Worm (Caenorhabditis elegans): Measurements from ENCODE around the gene H06H21.11.
A peak's percentile ranks its signal among the peaks of the same experiment; 100 is the strongest.

The H06H21.11 gene

DNA sequence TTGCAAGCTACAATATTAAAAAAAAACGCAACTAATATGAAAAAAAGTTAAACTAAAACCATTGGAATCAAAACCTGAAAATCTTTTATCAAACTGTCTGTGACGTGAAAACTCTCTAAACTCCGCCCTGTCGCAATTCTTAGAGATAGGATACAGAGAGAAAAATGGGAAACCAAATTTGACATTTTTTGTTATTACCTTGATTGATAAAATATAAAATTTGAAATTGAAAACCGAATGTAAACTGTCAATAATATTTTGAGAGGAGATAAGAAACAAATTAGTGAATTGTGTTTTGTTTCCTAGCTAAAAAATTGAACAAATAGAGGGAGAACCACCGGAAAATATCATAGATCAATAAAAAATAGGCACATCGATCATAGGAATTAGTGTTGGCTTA lies 14.7 kb upstream of the H06H21.11 start:
- TF ChIP-seq let-607 (tag; optimal IDR thresholded peaks at IDR 0.05) (peak in 1 of 2 experiments; percentile 24), unc-62 (GFP tag; optimal IDR thresholded peaks at IDR 0.05) (peak; percentile 2), nhr-80 (tag; optimal IDR thresholded peaks at IDR 0.05) (peak; percentile 81), rpc-1 (optimal IDR thresholded peaks at IDR 0.05) (no peak), rpc-1 (tag; optimal IDR thresholded peaks at IDR 0.05) (no peak)

- TF ChIP-seq gei-17 (GFP tag; optimal IDR thresholded peaks at IDR 0.05) (no peak), Y56A3A.18 (GFP tag; IDR thresholded peaks at IDR 0.05) (0 out of 2 replicates have a peak, but pooled peaks have one; percentile 46), madf-3 (GFP tag; IDR thresholded peaks at IDR 0.05) (no peak), F10E7.11 (tag; optimal IDR thresholded peaks at IDR 0.05) (no peak), egl-44 (GFP tag; IDR thresholded peaks at IDR 0.05) (no peak), sea-2 (GFP tag; IDR thresholded peaks at IDR 0.05) (no peak), lir-1 (GFP tag; conservative IDR thresholded peaks at IDR 0.05) (no peak), madf-10 (tag; optimal IDR thresholded peaks at IDR 0.05) (no peak), C06A6.2 (GFP tag; conservative IDR thresholded peaks at IDR 0.05) (no peak), dpff-1 (tag; optimal IDR thresholded peaks at IDR 0.05) (no peak), madf-8 (GFP tag; conservative IDR thresholded peaks at IDR 0.05) (no peak), F22D6.2 (tag; optimal IDR thresholded peaks at IDR 0.05) (no peak), atf-7 (tag; optimal IDR thresholded peaks at IDR 0.05) (peak; percentile 33), cebp-1 (GFP tag; IDR thresholded peaks at IDR 0.05) (no peak), cebp-1 (tag; optimal IDR thresholded peaks at IDR 0.05) (peak; percentile 45), madf-6 (GFP tag; IDR thresholded peaks at IDR 0.05) (no peak), F49E8.2 (tag; optimal IDR thresholded peaks at IDR 0.05; ENCODE audit: insufficient read depth) (no peak), sdz-38 (tag; optimal IDR thresholded peaks at IDR 0.05) (no peak), K12H6.12 (tag; optimal IDR thresholded peaks at IDR 0.05) (no peak), ztf-22 (GFP tag; optimal IDR thresholded peaks at IDR 0.05) (peak; percentile 4), nhr-27 (tag; optimal IDR thresholded peaks at IDR 0.05) (no peak), let-607 (tag; optimal IDR thresholded peaks at IDR 0.05) (peak; percentile 81 to 83), bed-2 (GFP tag; IDR thresholded peaks at IDR 0.05) (no peak), nfyb-1 (GFP tag; IDR thresholded peaks at IDR 0.05) (no peak), tbx-9 (tag; optimal IDR thresholded peaks at IDR 0.05; ENCODE audit: borderline replicate concordance) (no peak), nfya-2 (GFP tag; IDR thresholded peaks at IDR 0.05) (no peak), B0035.1 (tag; optimal IDR thresholded peaks at IDR 0.05) (no peak), cebp-2 (GFP tag; IDR thresholded peaks at IDR 0.05) (no peak), Y95B8A.8 (GFP tag; IDR thresholded peaks at IDR 0.05) (no peak), Y53F4B.3 (GFP tag; IDR thresholded peaks at IDR 0.05) (no peak), F37B4.10 (GFP tag; IDR thresholded peaks at IDR 0.05) (no peak), snpc-3.4 (tag; optimal IDR thresholded peaks at IDR 0.05) (no peak), hmg-1.2 (GFP tag; IDR thresholded peaks at IDR 0.05) (no peak), unc-62 (GFP tag; optimal IDR thresholded peaks at IDR 0.05) (no peak), F33H1.4 (GFP tag; IDR thresholded peaks at IDR 0.05) (no peak), mes-4 (tag; optimal IDR thresholded peaks at IDR 0.05) (no peak), lag-1 (GFP tag; IDR thresholded peaks at IDR 0.05) (no peak), T07F8.4 (tag; optimal IDR thresholded peaks at IDR 0.05) (no peak), sptf-2 (GFP tag; optimal IDR thresholded peaks at IDR 0.05) (no peak), pha-4 (tag; optimal IDR thresholded peaks at IDR 0.05) (peak; percentile 14), nhr-90 (tag; optimal IDR thresholded peaks at IDR 0.05) (no peak), nhr-80 (tag; optimal IDR thresholded peaks at IDR 0.05) (peak; percentile 77), ztf-6 (GFP tag; IDR thresholded peaks at IDR 0.05) (no peak), hmg-20 (GFP tag; IDR thresholded peaks at IDR 0.05) (no peak)
Observed at ce11 chrIV:4821054-4821453, 13.9 kb upstream of the H06H21.11 start, which contains the start of gene H06H21.8. TSS of gene H06H21.8 (minus strand) at chrIV:4821131.

Data from whole organism, young adult.